Fruit fly (Drosophila melanogaster): ENCODE measurements around the gene Dys.

DNA sequence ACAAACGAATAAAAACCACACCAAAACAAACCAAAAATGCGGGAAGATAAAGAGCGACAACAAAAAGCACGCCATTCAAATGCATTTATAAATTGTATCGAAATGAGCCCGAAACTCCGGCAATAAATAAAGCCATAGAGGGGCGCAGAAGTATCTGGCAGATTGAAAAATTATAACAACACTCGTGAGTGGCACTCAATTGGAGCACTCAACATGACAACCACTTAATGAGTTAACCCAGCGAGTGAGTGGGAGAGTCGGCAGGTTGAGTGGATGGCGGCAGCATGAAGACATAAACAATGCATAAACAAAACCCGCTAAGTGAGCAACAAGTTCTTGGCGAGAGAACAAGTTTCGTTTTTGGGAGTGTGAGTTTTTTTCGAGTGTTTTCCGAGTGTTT is 107.9 kb downstream of the Dys start:
- TF ChIP-seq CG8478 (optimal IDR thresholded peaks at IDR 0.05) (no peak), CTCF (optimal IDR thresholded peaks at IDR 0.05) (no peak)

Data from S2 (cell line).